Worm (Caenorhabditis elegans) whole organism, young adult: ENCODE measurements around the gene C34B4.2.

ENCODE experiments used
- B0261.1 ChIP-seq: sonication (generic microtip); optimal IDR thresholded peaks from 2 replicates; lab custom pipeline; 2016; ENCODE audit warnings: mild to moderate bottlenecking, missing genetic modification characterization, moderate library complexity, missing compliant biosample characterization
- B0336.3 ChIP-seq: fragments of 200-800 bp; sonication (Bioruptor generic); IDR thresholded peaks from 2 replicates; pipeline ENCODE4 v1.3.6; 2022; ENCODE audit warnings: missing genetic modification characterization, missing compliant biosample characterization
- C06A6.2 ChIP-seq: fragments of 200-800 bp; sonication (Bioruptor generic); conservative IDR thresholded peaks from 2 replicates; pipeline ENCODE4 v1.3.6; 2022; ENCODE audit warnings: missing genetic modification characterization, missing compliant biosample characterization
- D2030.7 ChIP-seq: fragments of 200-800 bp; sonication (Bioruptor generic); IDR thresholded peaks from 2 replicates; pipeline ENCODE4 v1.3.6; 2022; ENCODE audit warnings: missing genetic modification reagents, missing genetic modification characterization, missing compliant biosample characterization
- F10E7.11 ChIP-seq: sonication (generic microtip); optimal IDR thresholded peaks from 2 replicates; lab custom pipeline; 2017; ENCODE audit warnings: mild to moderate bottlenecking, missing genetic modification characterization, moderate library complexity, missing compliant biosample characterization
- F55B11.4 ChIP-seq: sonication (generic microtip); optimal IDR thresholded peaks from 2 replicates; lab custom pipeline; 2016; ENCODE audit warnings: missing compliant biosample characterization, missing genetic modification characterization, borderline replicate concordance; ENCODE audit not compliant: insufficient read depth
- F57A8.1 ChIP-seq: fragments of 200-800 bp; sonication (Bioruptor generic); optimal IDR thresholded peaks from 2 replicates; lab custom pipeline; 2018; ENCODE audit warnings: mild to moderate bottlenecking, missing genetic modification characterization, moderate library complexity, missing compliant biosample characterization
- F57C9.4 ChIP-seq: sonication (generic microtip); optimal IDR thresholded peaks from 2 replicates; lab custom pipeline; 2017; ENCODE audit warnings: mild to moderate bottlenecking, missing genetic modification characterization, missing compliant biosample characterization
- T07F8.4 ChIP-seq: sonication (generic microtip); optimal IDR thresholded peaks from 2 replicates; lab custom pipeline; 2016; ENCODE audit warnings: mild to moderate bottlenecking, missing genetic modification characterization, moderate library complexity, missing compliant biosample characterization
- Y53F4B.3 ChIP-seq: fragments of 200-800 bp; sonication (Bioruptor generic); IDR thresholded peaks from 2 replicates; pipeline ENCODE4 v1.3.6; 2022; ENCODE audit warnings: missing genetic modification reagents, missing genetic modification characterization, missing compliant biosample characterization
- Y79H2A.3 ChIP-seq: fragments of 200-800 bp; sonication (Bioruptor generic); conservative IDR thresholded peaks from 2 replicates; pipeline ENCODE4 v1.3.6; 2022; ENCODE audit warnings: missing genetic modification reagents, missing genetic modification characterization, missing compliant biosample characterization
- Y95B8A.8 ChIP-seq: fragments of 200-800 bp; sonication (Bioruptor generic); IDR thresholded peaks from 2 replicates; pipeline ENCODE4 v1.3.6; 2022; ENCODE audit warnings: missing genetic modification reagents, missing genetic modification characterization, missing compliant biosample characterization
- aptf-2 ChIP-seq: fragments of 200-800 bp; sonication (Bioruptor generic); conservative IDR thresholded peaks from 2 replicates; pipeline ENCODE4 v1.3.6; 2022; ENCODE audit warnings: missing genetic modification reagents, missing genetic modification characterization, missing compliant biosample characterization
- aptf-3 ChIP-seq: fragments of 200-800 bp; sonication (Bioruptor generic); IDR thresholded peaks from 2 replicates; pipeline ENCODE4 v1.3.6; 2022; ENCODE audit warnings: missing genetic modification characterization, missing compliant biosample characterization
- attf-3 ChIP-seq: fragments of 200-800 bp; sonication (Bioruptor generic); conservative IDR thresholded peaks from 2 replicates; pipeline ENCODE4 v1.3.6; 2022; ENCODE audit warnings: missing genetic modification reagents, missing genetic modification characterization, missing compliant biosample characterization
- attf-6 ChIP-seq: fragments of 200-800 bp; sonication (Bioruptor generic); IDR thresholded peaks from 2 replicates; pipeline ENCODE4 v1.3.6; 2022; ENCODE audit warnings: missing genetic modification reagents, missing genetic modification characterization, missing compliant biosample characterization
- cebp-1 ChIP-seq, 2 experiments: fragments of 200-800 bp in 1 of 2; sonication (Bioruptor generic) in 1 of 2; sonication (generic microtip) in 1 of 2; IDR thresholded peaks in 1 of 2; optimal IDR thresholded peaks in 1 of 2; 2 replicates each; pipeline versions ENCODE4 v1.3.6 to Lab custom; 2017 to 2022; ENCODE audit warnings: missing compliant biosample characterization in 2 of 2, missing genetic modification characterization in 2 of 2, mild to moderate bottlenecking in 1 of 2, missing genetic modification reagents in 1 of 2, moderate library complexity in 1 of 2
- cebp-2 ChIP-seq: fragments of 200-800 bp; sonication (Bioruptor generic); IDR thresholded peaks from 2 replicates; pipeline ENCODE4 v1.3.6; 2022; ENCODE audit warnings: missing genetic modification characterization, missing compliant biosample characterization
- ceh-100 ChIP-seq: fragments of 200-800 bp; sonication (Bioruptor generic); IDR thresholded peaks from 2 replicates; pipeline ENCODE4 v1.3.6; 2022; ENCODE audit warnings: missing genetic modification reagents, missing genetic modification characterization, missing compliant biosample characterization
- ceh-40 ChIP-seq: fragments of 200-800 bp; sonication (Bioruptor generic); IDR thresholded peaks from 2 replicates; pipeline ENCODE4 v1.3.6; 2022; ENCODE audit warnings: missing genetic modification characterization, missing compliant biosample characterization
- ceh-58 ChIP-seq: fragments of 200-800 bp; sonication (Bioruptor generic); IDR thresholded peaks from 2 replicates; pipeline ENCODE4 v1.3.6; 2022; ENCODE audit warnings: missing genetic modification characterization, missing compliant biosample characterization
- efl-1 ChIP-seq: fragments of 150-350 bp; optimal IDR thresholded peaks from 2 replicates; lab custom pipeline; 2014; ENCODE audit warnings: missing biosample characterization, missing genetic modification reagents, missing genetic modification characterization
- ekl-4 ChIP-seq: fragments of 200-800 bp; sonication (Bioruptor generic); IDR thresholded peaks from 2 replicates; pipeline ENCODE4 v1.3.6; 2022; ENCODE audit warnings: missing genetic modification reagents, missing genetic modification characterization, missing compliant biosample characterization
- gei-17 ChIP-seq: fragments of 200-800 bp; sonication (Bioruptor generic); optimal IDR thresholded peaks from 2 replicates; lab custom pipeline; 2018; ENCODE audit warnings: mild to moderate bottlenecking, missing genetic modification characterization, missing compliant biosample characterization
- hlh-26 ChIP-seq: fragments of 200-800 bp; sonication (Bioruptor generic); conservative IDR thresholded peaks from 2 replicates; pipeline ENCODE4 v1.3.6; 2022; ENCODE audit warnings: missing genetic modification reagents, missing genetic modification characterization, missing compliant biosample characterization
- let-526 ChIP-seq: fragments of 200-800 bp; sonication (Bioruptor generic); IDR thresholded peaks from 2 replicates; pipeline ENCODE4 v1.3.6; 2022; ENCODE audit warnings: missing genetic modification reagents, missing genetic modification characterization, missing compliant biosample characterization
- lin-35 ChIP-seq, 3 experiments: fragments of 150-350 bp in 2 of 3; sonication (generic microtip) in 1 of 3; optimal IDR thresholded peaks; 2 replicates each; lab custom pipeline; 2014 to 2018; ENCODE audit warnings: missing biosample characterization in 3 of 3, missing genetic modification characterization in 3 of 3, missing genetic modification reagents in 3 of 3
- madf-8 ChIP-seq: fragments of 200-800 bp; sonication (Bioruptor generic); conservative IDR thresholded peaks from 2 replicates; pipeline ENCODE4 v1.3.6; 2022; ENCODE audit warnings: missing genetic modification reagents, missing genetic modification characterization, missing compliant biosample characterization
- mes-4 ChIP-seq: sonication (generic microtip); optimal IDR thresholded peaks from 2 replicates; lab custom pipeline; 2016; ENCODE audit warnings: missing genotype, missing genetic modification characterization, missing compliant biosample characterization
- mxl-1 ChIP-seq: sonication (generic microtip); optimal IDR thresholded peaks from 2 replicates; lab custom pipeline; 2016; ENCODE audit warnings: missing genetic modification characterization, missing compliant biosample characterization
- nfya-2 ChIP-seq: fragments of 200-800 bp; sonication (Bioruptor generic); IDR thresholded peaks from 2 replicates; pipeline ENCODE4 v1.3.6; 2022; ENCODE audit warnings: missing genetic modification reagents, missing genetic modification characterization, missing compliant biosample characterization
- rec-8 ChIP-seq, 2 experiments: sonication (generic microtip); optimal IDR thresholded peaks; 2 replicates each; lab custom pipeline; 2016; ENCODE audit warnings: mild to moderate bottlenecking in 2 of 2, missing genetic modification characterization in 2 of 2, missing genetic modification reagents in 2 of 2, missing genotype in 2 of 2, missing biosample characterization in 1 of 2, missing compliant biosample characterization in 1 of 2, moderate library complexity in 1 of 2
- sea-2 ChIP-seq: fragments of 200-800 bp; sonication (Bioruptor generic); IDR thresholded peaks from 2 replicates; pipeline ENCODE4 v1.3.6; 2022; ENCODE audit warnings: missing genetic modification characterization, missing compliant biosample characterization
- snpc-1.3 ChIP-seq: sonication (generic microtip); optimal IDR thresholded peaks from 2 replicates; lab custom pipeline; 2017; ENCODE audit warnings: missing genetic modification characterization, mild to moderate bottlenecking, missing compliant biosample characterization, antibody characterized with exemption, moderate library complexity, missing genotype, missing genetic modification reagents; ENCODE audit not compliant: insufficient read depth
- snpc-3.4 ChIP-seq: sonication (generic microtip); optimal IDR thresholded peaks from 2 replicates; lab custom pipeline; 2017; ENCODE audit warnings: missing genetic modification characterization, mild to moderate bottlenecking, missing compliant biosample characterization, antibody characterized with exemption, moderate library complexity, missing genotype, missing genetic modification reagents
- snpc-4 ChIP-seq, 5 experiments: fragments of 150-350 bp in 1 of 5; sonication (generic microtip) in 4 of 5; optimal IDR thresholded peaks; 2 replicates each; lab custom pipeline; 2014 to 2018; ENCODE audit warnings: missing genetic modification characterization in 5 of 5, missing biosample characterization in 3 of 5, antibody characterized with exemption in 2 of 5, mild to moderate bottlenecking in 2 of 5, missing compliant biosample characterization in 2 of 5, missing genotype in 2 of 5, moderate library complexity in 2 of 5, missing genetic modification reagents in 1 of 5
- somi-1 ChIP-seq: fragments of 200-800 bp; sonication (Bioruptor generic); optimal IDR thresholded peaks from 2 replicates; lab custom pipeline; 2018; ENCODE audit warnings: mild to moderate bottlenecking, missing genetic modification characterization, missing compliant biosample characterization
- tbp1 ChIP-seq: fragments of 200-800 bp; sonication (Bioruptor generic); optimal IDR thresholded peaks from 2 replicates; lab custom pipeline; 2018; ENCODE audit warnings: mild to moderate bottlenecking, missing genetic modification characterization, missing compliant biosample characterization
- tbx-9 ChIP-seq: sonication (generic microtip); optimal IDR thresholded peaks from 2 replicates; lab custom pipeline; 2016; ENCODE audit warnings: borderline replicate concordance, missing genetic modification characterization, inconsistent platforms, missing compliant biosample characterization
- unc-62 ChIP-seq: fragments of 150-350 bp; optimal IDR thresholded peaks from 2 replicates; lab custom pipeline; 2014; ENCODE audit warnings: missing biosample characterization, missing genetic modification reagents, missing genetic modification characterization
- zfh-2 ChIP-seq: fragments of 200-800 bp; sonication (Bioruptor generic); conservative IDR thresholded peaks from 2 replicates; pipeline ENCODE4 v1.3.6; 2022; ENCODE audit warnings: missing genetic modification reagents, missing genetic modification characterization, missing compliant biosample characterization
- ztf-18 ChIP-seq: sonication (generic microtip); optimal IDR thresholded peaks from 2 replicates; lab custom pipeline; 2016; ENCODE audit warnings: missing genotype, mild to moderate bottlenecking, missing genetic modification characterization, missing compliant biosample characterization
- ztf-25 ChIP-seq: fragments of 200-800 bp; sonication (Bioruptor generic); IDR thresholded peaks from 2 replicates; pipeline ENCODE4 v1.3.6; 2022; ENCODE audit warnings: missing genetic modification reagents, missing genetic modification characterization, missing compliant biosample characterization
- ztf-26 ChIP-seq: sonication (generic microtip); optimal IDR thresholded peaks from 2 replicates; lab custom pipeline; 2017; ENCODE audit warnings: missing genetic modification characterization, missing compliant biosample characterization
- ztf-28 ChIP-seq: fragments of 200-800 bp; sonication (Bioruptor generic); IDR thresholded peaks from 2 replicates; pipeline ENCODE4 v1.3.6; 2022; ENCODE audit warnings: missing genetic modification reagents, missing genetic modification characterization, missing compliant biosample characterization

C34B4.2 gene

DNA sequence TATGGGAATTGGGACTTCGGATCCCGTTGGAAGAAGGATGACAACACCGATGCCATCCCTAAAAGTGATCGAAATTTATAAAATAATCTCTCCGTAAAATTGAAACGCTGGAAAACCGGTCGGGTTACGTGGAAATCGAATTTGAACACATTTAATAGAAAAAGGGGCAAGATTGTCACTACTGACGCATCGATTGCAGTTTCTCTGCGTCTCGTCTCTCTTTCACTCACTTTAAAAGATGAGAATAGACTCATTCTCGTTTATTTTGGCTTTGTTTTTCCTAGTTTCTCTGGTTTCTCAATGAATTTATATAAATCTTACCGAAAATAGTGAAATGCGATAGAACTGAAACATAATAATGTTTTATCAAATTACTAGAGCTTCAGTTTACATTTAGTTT, 41.2 kb upstream of the C34B4.2 start, which contains the start of gene scyl-1 (continued):
- TF ChIP-seq ekl-4 (GFP tag; lab: Robert Waterston, UW) (0 out of 2 replicates have a peak, but pooled peaks have one; percentile 48), lin-35 (GFP tag; optimal IDR thresholded peaks at IDR 0.05; lab: Kevin White, UChicago) (peak in 1 of 3 experiments; percentile 89), F55B11.4 (tag; lab: Kevin White, UChicago) (no peak), snpc-4 (GFP tag; optimal IDR thresholded peaks at IDR 0.05; lab: Kevin White, UChicago) (no peak), snpc-4 (tag; optimal IDR thresholded peaks at IDR 0.05; lab: Kevin White, UChicago) (peak in 3 of 4 experiments; percentile 27 to 54 (median 31))

DNA sequence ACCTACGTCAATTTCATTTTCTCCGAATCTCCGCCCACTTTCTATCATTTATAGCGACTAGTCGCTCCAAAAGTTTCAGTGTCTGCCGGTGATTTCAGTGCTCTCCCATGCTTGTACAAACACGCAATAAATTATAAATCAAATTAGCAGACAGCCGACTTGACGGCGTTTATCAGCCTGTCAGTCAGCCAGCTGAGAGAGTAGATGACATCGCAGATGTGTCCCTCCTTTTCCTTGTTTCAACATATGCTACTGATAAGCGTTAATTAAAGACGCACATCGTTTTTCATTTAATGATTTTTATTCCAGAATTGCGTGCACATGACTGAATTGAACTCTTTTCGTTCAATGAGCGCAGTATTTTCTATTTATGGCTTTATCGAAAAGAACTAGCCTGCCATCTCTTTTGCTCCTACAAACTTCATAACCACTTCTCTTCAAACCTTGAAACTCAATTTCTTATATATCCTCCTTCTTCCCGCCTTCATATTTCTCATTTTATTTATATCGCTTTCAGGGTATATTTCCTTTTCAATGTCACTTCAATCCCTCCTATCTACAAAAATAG, 39.6 kb upstream of the C34B4.2 start, which contains the start of gene lap-2:
TSS of gene lap-2 (plus strand) at position 518 of the 568 bp plus-strand sequence.
- TF ChIP-seq efl-1 (GFP tag; lab: Kevin White, UChicago) (no peak), mxl-1 (tag; lab: Kevin White, UChicago) (no peak), hlh-26 (GFP tag; lab: Robert Waterston, UW) (no peak), C06A6.2 (no peak), aptf-2 (no peak), somi-1 (GFP tag; lab: Kevin White, UChicago) (no peak), rec-8 (tag; optimal IDR thresholded peaks at IDR 0.05; lab: Kevin White, UChicago) (no peak), F10E7.11 (tag; lab: Kevin White, UChicago) (no peak), B0336.3 (GFP tag; lab: Robert Waterston, UW) (no peak), D2030.7 (no peak), sea-2 (no peak), Y79H2A.3 (GFP tag; lab: Robert Waterston, UW) (no peak), ekl-4 (GFP tag; lab: Robert Waterston, UW) (no peak), unc-62 (GFP tag; lab: Kevin White, UChicago) (peak; percentile 90), aptf-3 (GFP tag; lab: Robert Waterston, UW) (no peak), ztf-25 (no peak), nfya-2 (GFP tag; lab: Robert Waterston, UW) (no peak), ztf-28 (GFP tag; lab: Robert Waterston, UW) (no peak), tbp1 (no peak), ceh-40 (GFP tag; lab: Robert Waterston, UW) (no peak), B0261.1 (tag; lab: Kevin White, UChicago) (no peak), snpc-1.3 (tag; lab: Kevin White, UChicago) (no peak), F57C9.4 (tag; lab: Kevin White, UChicago) (no peak), Y53F4B.3 (no peak), F57A8.1 (no peak), ztf-26 (tag; lab: Kevin White, UChicago) (no peak), zfh-2 (GFP tag; lab: Robert Waterston, UW) (no peak), ceh-58 (GFP tag; lab: Robert Waterston, UW) (no peak), tbx-9 (tag; lab: Kevin White, UChicago) (no peak), madf-8 (GFP tag; lab: Robert Waterston, UW) (no peak), snpc-3.4 (no peak), mes-4 (tag; lab: Kevin White, UChicago) (no peak), Y95B8A.8 (GFP tag; lab: Robert Waterston, UW) (0 out of 2 replicates have a peak, but pooled peaks have one; percentile 29), gei-17 (no peak), attf-3 (no peak), attf-6 (no peak), let-526 (GFP tag; lab: Robert Waterston, UW) (no peak), T07F8.4 (tag; lab: Kevin White, UChicago) (no peak), cebp-2 (GFP tag; lab: Robert Waterston, UW) (no peak), cebp-1 (GFP tag; IDR thresholded peaks at IDR 0.05; lab: Robert Waterston, UW) (peak; percentile 51; the same call in 1 of the 2 replicates), cebp-1 (tag; optimal IDR thresholded peaks at IDR 0.05; lab: Kevin White, UChicago) (peak; percentile 67), ztf-18 (tag; lab: Kevin White, UChicago) (no peak), ceh-100 (GFP tag; lab: Robert Waterston, UW) (no peak)
